Fruit fly (Drosophila melanogaster): ENCODE measurements around the gene CG34164.

dm6 chr2L:12048723-12049122, 7.4 kb upstream of the CG34164 start, which contains the start of gene Plzf:
- TF ChIP-seq h (optimal IDR thresholded peaks at IDR 0.05) (no peak), Sin3A (optimal IDR thresholded peaks at IDR 0.05) (no peak)
